Worm (Caenorhabditis elegans): Measurements from ENCODE around the gene F54C9.9.

Gene F54C9.9

ce11 chrII:8559188-8559587 lies 18.7 kb upstream of the F54C9.9 start:
- TF ChIP-seq swsn-7 (tag; optimal IDR thresholded peaks at IDR 0.05) (peak; percentile 12), ces-1 (GFP tag; optimal IDR thresholded peaks at IDR 0.05) (peak; percentile 43), dsc-1 (tag; optimal IDR thresholded peaks at IDR 0.05) (peak; percentile 6), nhr-47 (tag; optimal IDR thresholded peaks at IDR 0.05) (peak; percentile 18), zip-4 (GFP tag; optimal IDR thresholded peaks at IDR 0.05) (no peak), fkh-10 (GFP tag; optimal IDR thresholded peaks at IDR 0.05) (peak; percentile 98), nhr-71 (tag; optimal IDR thresholded peaks at IDR 0.05) (peak; percentile 9), lsy-2 (tag; optimal IDR thresholded peaks at IDR 0.05) (no peak), sox-4 (tag; optimal IDR thresholded peaks at IDR 0.05) (no peak), snu-23 (GFP tag; optimal IDR thresholded peaks at IDR 0.05) (peak; percentile 13), C16A3.4 (tag; optimal IDR thresholded peaks at IDR 0.05) (no peak), nhr-28 (tag; optimal IDR thresholded peaks at IDR 0.05) (no peak), unc-30 (tag; optimal IDR thresholded peaks at IDR 0.05) (no peak), lin-14 (GFP tag; optimal IDR thresholded peaks at IDR 0.05) (peak; percentile 46)

ce11 chrII:8561227-8561626 lies 16.6 kb upstream of the F54C9.9 start, which contains the start of gene iff-2:
TSS of gene iff-2 (minus strand) at chrII:8561367.
- TF ChIP-seq blmp-1 (tag; optimal IDR thresholded peaks at IDR 0.05) (peak; percentile 97), aly-2 (tag; optimal IDR thresholded peaks at IDR 0.05) (peak; percentile 93), nhr-11 (tag; optimal IDR thresholded peaks at IDR 0.05) (peak; percentile 93), alr-1 (tag; optimal IDR thresholded peaks at IDR 0.05; ENCODE audit: borderline replicate concordance) (no peak), tlp-1 (tag; optimal IDR thresholded peaks at IDR 0.05) (no peak), unc-130 (tag; optimal IDR thresholded peaks at IDR 0.05) (peak; percentile 99), dpl-1 (GFP tag; optimal IDR thresholded peaks at IDR 0.05) (peak; percentile 94 to 97 (median 95)), unc-62 (GFP tag; optimal IDR thresholded peaks at IDR 0.05) (peak; percentile 86), ceh-88 (GFP tag; IDR thresholded peaks at IDR 0.05) (peak; percentile 97), elt-2 (tag; optimal IDR thresholded peaks at IDR 0.05) (peak; percentile 94), lin-15B (tag; optimal IDR thresholded peaks at IDR 0.05) (peak; percentile 100), sup-37 (GFP tag; optimal IDR thresholded peaks at IDR 0.05) (peak; percentile 94), isw-1 (GFP tag; IDR thresholded peaks at IDR 0.05) (peak; percentile 99), zag-1 (tag; optimal IDR thresholded peaks at IDR 0.05) (peak; percentile 69), skn-1 (tag; optimal IDR thresholded peaks at IDR 0.05) (peak; percentile 98), nhr-76 (tag; optimal IDR thresholded peaks at IDR 0.05) (peak; percentile 86), aha-1 (tag; optimal IDR thresholded peaks at IDR 0.05) (peak; percentile 98), vab-15 (tag; optimal IDR thresholded peaks at IDR 0.05) (peak; percentile 99), pax-3 (tag; optimal IDR thresholded peaks at IDR 0.05) (peak; percentile 98), ets-5 (GFP tag; IDR thresholded peaks at IDR 0.05) (0 out of 2 replicates have a peak, but pooled peaks have one; percentile 14), rnt-1 (tag; optimal IDR thresholded peaks at IDR 0.05) (peak; percentile 98), lsy-2 (tag; optimal IDR thresholded peaks at IDR 0.05) (peak; percentile 98), mdl-1 (tag; optimal IDR thresholded peaks at IDR 0.05) (peak; percentile 90 to 100), swsn-7 (tag; optimal IDR thresholded peaks at IDR 0.05) (peak; percentile 99), elt-3 (tag; optimal IDR thresholded peaks at IDR 0.05) (peak; percentile 100), ceh-63 (GFP tag; optimal IDR thresholded peaks at IDR 0.05) (no peak), pqm-1 (tag; optimal IDR thresholded peaks at IDR 0.05) (peak; percentile 54), lin-35 (GFP tag; optimal IDR thresholded peaks at IDR 0.05) (peak; percentile 97 to 99), fkh-8 (tag; optimal IDR thresholded peaks at IDR 0.05) (peak; percentile 100), sox-4 (tag; optimal IDR thresholded peaks at IDR 0.05) (peak; percentile 95), ztf-11 (tag; optimal IDR thresholded peaks at IDR 0.05) (peak in 1 of 2 experiments; percentile 96), ztf-4 (tag; optimal IDR thresholded peaks at IDR 0.05) (peak; percentile 99), Y116A8C.19 (tag; optimal IDR thresholded peaks at IDR 0.05; ENCODE audit: borderline replicate concordance) (no peak), C34B4.2 (tag; optimal IDR thresholded peaks at IDR 0.05) (peak; percentile 65), efl-1 (optimal IDR thresholded peaks at IDR 0.05) (peak; percentile 98), efl-1 (GFP tag; optimal IDR thresholded peaks at IDR 0.05 in 1 of 2) (peak; percentile 91 to 100), nhr-77 (tag; optimal IDR thresholded peaks at IDR 0.05) (peak; percentile 100), nhr-47 (tag; optimal IDR thresholded peaks at IDR 0.05) (peak; percentile 99), dsc-1 (tag; optimal IDR thresholded peaks at IDR 0.05) (peak; percentile 99), F16B12.6 (tag; optimal IDR thresholded peaks at IDR 0.05) (peak; percentile 85), fkh-10 (GFP tag; optimal IDR thresholded peaks at IDR 0.05) (peak; percentile 99), unc-30 (tag; optimal IDR thresholded peaks at IDR 0.05) (no peak), fos-1 (tag; optimal IDR thresholded peaks at IDR 0.05) (peak; percentile 97), ceh-82 (tag; optimal IDR thresholded peaks at IDR 0.05) (peak; percentile 99)

All from whole organism, L1 larva.